Fruit fly (Drosophila melanogaster) whole organism, embryonic: Measurements from ENCODE around the gene Tbcd.

Source experiments
- Abd-B ChIP-seq: fragments of 200-800 bp; sonication (Bioruptor generic); optimal IDR thresholded peaks from 2 replicates; lab custom pipeline; 2018; ENCODE audit warnings: missing biosample characterization, mild to moderate bottlenecking, missing genetic modification characterization, moderate library complexity
- Awh ChIP-seq: fragments of 200-800 bp; sonication (Bioruptor generic); IDR thresholded peaks from 2 replicates; pipeline ENCODE4, ENCODE4 v1.3.6; 2022; ENCODE audit warnings: missing biosample characterization, missing genetic modification characterization
- CG10267 ChIP-seq: fragments of 200-800 bp; sonication (Bioruptor generic); optimal IDR thresholded peaks from 2 replicates; lab custom pipeline; 2018; ENCODE audit warnings: missing biosample characterization, mild to moderate bottlenecking, missing genetic modification characterization, moderate library complexity
- CG10959 ChIP-seq: fragments of 200-800 bp; sonication (Bioruptor generic); IDR thresholded peaks from 2 replicates; pipeline ENCODE4 v1.3.6; 2022; ENCODE audit warnings: missing biosample characterization, missing genetic modification characterization
- CG10979 ChIP-seq: fragments of 200-800 bp; sonication (Bioruptor generic); optimal IDR thresholded peaks from 2 replicates; lab custom pipeline; 2018; ENCODE audit warnings: missing biosample characterization, mild to moderate bottlenecking, missing genetic modification characterization, moderate library complexity
- CG11456 ChIP-seq: fragments of 200-800 bp; sonication (Bioruptor generic); IDR thresholded peaks from 3 replicates; pipeline ENCODE4 v1.3.6; 2022; ENCODE audit warnings: missing biosample characterization, missing genetic modification characterization
- CG11696 ChIP-seq: fragments of 200-800 bp; sonication (Bioruptor generic); IDR thresholded peaks from 2 replicates; pipeline ENCODE4 v1.3.6; 2022; ENCODE audit warnings: missing biosample characterization, missing genetic modification characterization
- CG12659 ChIP-seq: fragments of 200-800 bp; sonication (Bioruptor generic); optimal IDR thresholded peaks from 3 replicates; lab custom pipeline; 2017; ENCODE audit warnings: mild to moderate bottlenecking, missing biosample characterization, missing genetic modification reagents, missing genetic modification characterization
- CG15514 ChIP-seq: fragments of 200-800 bp; sonication (Bioruptor generic); optimal IDR thresholded peaks from 3 replicates; lab custom pipeline; 2017; ENCODE audit warnings: missing biosample characterization, missing genetic modification characterization, mild to moderate bottlenecking, moderate library complexity, missing genetic modification reagents
- CG17359 ChIP-seq: fragments of 200-800 bp; sonication (Bioruptor generic); optimal IDR thresholded peaks from 3 replicates; lab custom pipeline; 2018; ENCODE audit warnings: missing biosample characterization, mild to moderate bottlenecking, missing genetic modification characterization, moderate library complexity
- CG17568 ChIP-seq: fragments of 200-800 bp; sonication (Bioruptor generic); optimal IDR thresholded peaks from 2 replicates; lab custom pipeline; 2018; ENCODE audit warnings: missing biosample characterization, mild to moderate bottlenecking, missing genetic modification characterization, moderate library complexity
- CG2116 ChIP-seq: fragments of 200-800 bp; sonication (Bioruptor generic); optimal IDR thresholded peaks from 3 replicates; lab custom pipeline; 2018; ENCODE audit warnings: missing biosample characterization, mild to moderate bottlenecking, missing genetic modification characterization
- CG2120 ChIP-seq: fragments of 200-800 bp; sonication (Bioruptor generic); optimal IDR thresholded peaks from 3 replicates; lab custom pipeline; 2016; ENCODE audit warnings: missing biosample characterization, missing genetic modification characterization
- CG2199 ChIP-seq: fragments of 200-800 bp; sonication (Bioruptor generic); IDR thresholded peaks from 3 replicates; pipeline ENCODE4 v1.3.6; 2022; ENCODE audit warnings: missing biosample characterization, missing genetic modification characterization
- CG30020 ChIP-seq: fragments of 200-800 bp; optimal IDR thresholded peaks from 2 replicates; lab custom pipeline; 2019; ENCODE audit warnings: missing biosample characterization, mild to moderate bottlenecking, missing genetic modification characterization, moderate library complexity
- CG3065 ChIP-seq: fragments of 200-800 bp; sonication (Bioruptor generic); optimal IDR thresholded peaks from 2 replicates; lab custom pipeline; 2016; ENCODE audit warnings: missing biosample characterization, missing genetic modification characterization
- CG31224 ChIP-seq: fragments of 200-800 bp; sonication (Bioruptor generic); IDR thresholded peaks from 2 replicates; pipeline ENCODE4 v1.3.6; 2022; ENCODE audit warnings: missing biosample characterization, missing genetic modification characterization
- CG4282 ChIP-seq: fragments of 200-800 bp; sonication (Bioruptor generic); optimal IDR thresholded peaks from 2 replicates; lab custom pipeline; 2016; ENCODE audit warnings: missing biosample characterization, missing genetic modification characterization
- CG4404 ChIP-seq: fragments of 200-800 bp; sonication (Bioruptor generic); IDR thresholded peaks from 2 replicates; pipeline ENCODE4 v1.3.6; 2022; ENCODE audit warnings: missing biosample characterization, missing genetic modification characterization
- CG8281 ChIP-seq: fragments of 200-800 bp; sonication (Bioruptor generic); optimal IDR thresholded peaks from 2 replicates; lab custom pipeline; 2018; ENCODE audit warnings: missing biosample characterization, mild to moderate bottlenecking, missing genetic modification characterization, moderate library complexity
- CG8765 ChIP-seq: fragments of 200-800 bp; sonication (Bioruptor generic); IDR thresholded peaks from 2 replicates; pipeline ENCODE4 v1.3.6; 2022; ENCODE audit warnings: missing biosample characterization, missing genetic modification characterization
- Doc2 ChIP-seq: fragments of 200-800 bp; sonication (Bioruptor generic); IDR thresholded peaks from 2 replicates; pipeline ENCODE4 v1.3.6; 2022; ENCODE audit warnings: missing biosample characterization, missing genetic modification characterization
- Ets97D ChIP-seq: fragments of 200-800 bp; sonication (Bioruptor generic); optimal IDR thresholded peaks from 3 replicates; lab custom pipeline; 2016; ENCODE audit warnings: missing biosample characterization, missing genetic modification characterization
- Fer1 ChIP-seq: fragments of 200-800 bp; sonication (Bioruptor generic); optimal IDR thresholded peaks from 2 replicates; lab custom pipeline; 2017; ENCODE audit warnings: missing biosample characterization, mild to moderate bottlenecking, missing genetic modification characterization
- HmgD ChIP-seq: fragments of 200-800 bp; sonication (Bioruptor generic); optimal IDR thresholded peaks from 3 replicates; lab custom pipeline; 2016; ENCODE audit warnings: missing biosample characterization, missing genetic modification characterization
- Hsf ChIP-seq: fragments of 200-800 bp; sonication (Bioruptor generic); optimal IDR thresholded peaks from 3 replicates; lab custom pipeline; 2016; ENCODE audit warnings: missing biosample characterization, missing genetic modification characterization
- Nf-YC ChIP-seq: fragments of 200-800 bp; optimal IDR thresholded peaks from 3 replicates; lab custom pipeline; 2019; ENCODE audit warnings: missing biosample characterization, mild to moderate bottlenecking, missing genetic modification characterization, moderate library complexity
- Sox100B ChIP-seq: fragments of 200-800 bp; sonication (Bioruptor generic); optimal IDR thresholded peaks from 3 replicates; lab custom pipeline; 2018; ENCODE audit warnings: missing biosample characterization, mild to moderate bottlenecking, missing genetic modification characterization
- Sox102F ChIP-seq: fragments of 200-800 bp; sonication (Bioruptor generic); optimal IDR thresholded peaks from 2 replicates; lab custom pipeline; 2018; ENCODE audit warnings: missing biosample characterization, mild to moderate bottlenecking, missing genetic modification characterization, moderate library complexity
- Sry-δ ChIP-seq: fragments of 200-800 bp; sonication (Bioruptor generic); optimal IDR thresholded peaks from 2 replicates; lab custom pipeline; 2016; ENCODE audit warnings: missing biosample characterization, missing genetic modification characterization
- ase ChIP-seq: fragments of 200-800 bp; sonication (Bioruptor generic); IDR thresholded peaks from 3 replicates; pipeline ENCODE4 v1.3.6; 2022; ENCODE audit warnings: missing biosample characterization, missing genetic modification characterization
- chif ChIP-seq, 2 experiments: fragments of 200-800 bp; sonication (Bioruptor generic); optimal IDR thresholded peaks; 3 replicates each; lab custom pipeline; 2016; ENCODE audit warnings: missing biosample characterization in 2 of 2, missing genetic modification characterization in 2 of 2
- dati ChIP-seq: fragments of 200-800 bp; sonication (Bioruptor generic); IDR thresholded peaks from 2 replicates; pipeline ENCODE4 v1.3.6; 2022; ENCODE audit warnings: missing biosample characterization, missing genetic modification characterization
- dmrt99B ChIP-seq: fragments of 200-800 bp; sonication (Bioruptor generic); optimal IDR thresholded peaks from 2 replicates; lab custom pipeline; 2018; ENCODE audit warnings: missing biosample characterization, mild to moderate bottlenecking, missing genetic modification characterization, moderate library complexity
- fd3F ChIP-seq: fragments of 200-800 bp; sonication (Bioruptor generic); optimal IDR thresholded peaks from 2 replicates; lab custom pipeline; 2018; ENCODE audit warnings: missing biosample characterization, mild to moderate bottlenecking, missing genetic modification characterization, moderate library complexity
- fru ChIP-seq: fragments of >200 bp; optimal IDR thresholded peaks from 2 replicates; lab custom pipeline; 2017
- gce ChIP-seq: fragments of 200-800 bp; sonication (Bioruptor generic); IDR thresholded peaks from 3 replicates; pipeline ENCODE4 v1.3.6; 2022; ENCODE audit warnings: missing biosample characterization, missing genetic modification characterization
- gem ChIP-seq: fragments of 200-800 bp; sonication (Bioruptor generic); optimal IDR thresholded peaks from 2 replicates; lab custom pipeline; 2019; ENCODE audit warnings: missing biosample characterization, mild to moderate bottlenecking, missing genetic modification characterization, moderate library complexity
- hbn ChIP-seq: fragments of 200-800 bp; sonication (Bioruptor generic); IDR thresholded peaks from 2 replicates; pipeline ENCODE4 v1.3.6; 2022; ENCODE audit warnings: missing biosample characterization, missing genetic modification characterization; ENCODE audit not compliant: partially characterized antibody
- hkb ChIP-seq, 2 experiments: fragments of 200-800 bp in 1 of 2; fragments of >200 bp in 1 of 2; sonication (Bioruptor generic) in 1 of 2; IDR thresholded peaks in 1 of 2; optimal IDR thresholded peaks in 1 of 2; 2 replicates each; pipeline versions ENCODE4 v1.3.6 to Lab custom; 2017 to 2022; ENCODE audit warnings: missing biosample characterization in 1 of 2, missing genetic modification characterization in 1 of 2
- maf-S ChIP-seq: fragments of 200-800 bp; sonication (Bioruptor generic); optimal IDR thresholded peaks from 2 replicates; lab custom pipeline; 2016; ENCODE audit warnings: missing biosample characterization, missing genetic modification characterization
- nerfin-1 ChIP-seq: fragments of 200-800 bp; sonication (Bioruptor generic); optimal IDR thresholded peaks from 3 replicates; lab custom pipeline; 2019; ENCODE audit warnings: missing biosample characterization, mild to moderate bottlenecking, missing genetic modification characterization, moderate library complexity
- odd ChIP-seq: fragments of 200-800 bp; sonication (Bioruptor generic); optimal IDR thresholded peaks from 2 replicates; lab custom pipeline; 2017; ENCODE audit warnings: missing biosample characterization, mild to moderate bottlenecking, missing genetic modification characterization
- pb ChIP-seq: fragments of 200-800 bp; sonication (Bioruptor generic); optimal IDR thresholded peaks from 3 replicates; lab custom pipeline; 2016; ENCODE audit warnings: missing biosample characterization, missing genetic modification characterization
- pzg ChIP-seq: fragments of 200-800 bp; sonication (Bioruptor generic); optimal IDR thresholded peaks from 3 replicates; lab custom pipeline; 2018; ENCODE audit warnings: missing biosample characterization, mild to moderate bottlenecking, missing genetic modification characterization, moderate library complexity
- sens ChIP-seq: fragments of 200-800 bp; sonication (Bioruptor generic); peaks from one replicate; lab custom pipeline; 2016; ENCODE audit warnings: missing biosample characterization, missing genetic modification characterization
- slbo ChIP-seq: fragments of 200-800 bp; sonication (Bioruptor generic); IDR thresholded peaks from 2 replicates; pipeline ENCODE4 v1.3.6; 2022; ENCODE audit warnings: missing biosample characterization, missing genetic modification characterization
- tin ChIP-seq: fragments of 200-800 bp; sonication (Bioruptor generic); optimal IDR thresholded peaks from 3 replicates; lab custom pipeline; 2016; ENCODE audit warnings: missing biosample characterization, missing genetic modification characterization
- trh ChIP-seq: fragments of 200-800 bp; sonication (Bioruptor generic); optimal IDR thresholded peaks from 2 replicates; lab custom pipeline; 2016; ENCODE audit warnings: missing biosample characterization, missing genetic modification characterization
- tup ChIP-seq: fragments of 200-800 bp; sonication (Bioruptor generic); optimal IDR thresholded peaks from 2 replicates; lab custom pipeline; 2016; ENCODE audit warnings: missing biosample characterization, mild to moderate bottlenecking, missing genetic modification characterization, moderate library complexity
- vfl ChIP-seq: fragments of 200-800 bp; sonication (Bioruptor generic); optimal IDR thresholded peaks from 2 replicates; lab custom pipeline; 2016; ENCODE audit warnings: missing biosample characterization, missing genetic modification characterization

The Tbcd gene

DNA sequence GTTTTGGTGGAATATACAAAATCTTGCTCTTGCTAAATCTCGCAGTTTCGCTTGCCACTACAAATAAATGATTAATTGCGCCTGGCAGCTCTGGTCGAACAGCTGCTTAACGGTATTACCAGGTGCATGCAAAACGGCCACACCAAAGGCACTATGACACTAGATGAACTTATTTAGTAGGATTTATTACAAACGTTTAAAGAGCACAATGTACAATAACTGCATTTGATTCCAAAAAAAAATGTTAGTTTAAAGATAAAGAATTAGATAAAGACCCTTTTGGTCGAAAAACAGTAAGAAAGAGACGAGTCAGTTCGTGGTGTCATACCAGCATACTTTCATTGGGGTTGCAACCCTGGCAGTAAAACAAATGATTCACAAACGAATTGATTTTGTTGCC is at the start of gene Tbcd, which contains the start of gene CG11723 (continued):
- TF ChIP-seq hkb (optimal IDR thresholded peaks at IDR 0.05; lab: Kevin White, UChicago) (no peak), hkb (GFP tag; IDR thresholded peaks at IDR 0.05; lab: Robert Waterston, UW) (peak; percentile 95), CG8765 (peak; percentile 91), CG15514 (peak; percentile 87), CG30020 (peak; percentile 88), CG17359 (no peak), maf-S (GFP tag; lab: Kevin White, UChicago) (peak; percentile 73), CG3065 (GFP tag; lab: Kevin White, UChicago) (peak; percentile 61), gce (GFP tag; lab: Robert Waterston, UW) (peak; percentile 91), Sry-δ (GFP tag; lab: Kevin White, UChicago) (peak; percentile 53), hbn (peak; percentile 42; the same call in 1 of the 2 replicates), pzg (GFP tag; lab: Kevin White, UChicago) (peak; percentile 65), Ets97D (GFP tag; lab: Kevin White, UChicago) (peak; percentile 75), CG31224 (GFP tag; lab: Robert Waterston, UW) (peak; percentile 85), tup (GFP tag; lab: Kevin White, UChicago) (peak; percentile 62), CG10267 (peak; percentile 82), Awh (GFP tag; lab: Robert Waterston, UW) (peak; percentile 93), CG12659 (GFP tag; lab: Kevin White, UChicago) (peak; percentile 92), CG17568 (GFP tag; lab: Kevin White, UChicago) (no peak), odd (GFP tag; lab: Kevin White, UChicago) (no peak), CG11456 (GFP tag; lab: Robert Waterston, UW) (peak; percentile 94), CG2199 (GFP tag; lab: Robert Waterston, UW) (peak; percentile 87; the same call in 2 of the 3 replicates), dmrt99B (tag; lab: Kevin White, UChicago) (no peak), HmgD (GFP tag; lab: Kevin White, UChicago) (peak; percentile 82), Sox100B (GFP tag; lab: Kevin White, UChicago) (no peak), Fer1 (GFP tag; lab: Kevin White, UChicago) (peak; percentile 84), CG4282 (peak; percentile 72), ase (GFP tag; lab: Robert Waterston, UW) (peak; percentile 87), dati (GFP tag; lab: Robert Waterston, UW) (peak; percentile 75), CG2120 (GFP tag; lab: Kevin White, UChicago) (peak; percentile 92), Nf-YC (tag; lab: Kevin White, UChicago) (no peak), Abd-B (GFP tag; lab: Kevin White, UChicago) (peak; percentile 89), Doc2 (peak; percentile 54; the same call in 1 of the 2 replicates), trh (GFP tag; lab: Kevin White, UChicago) (peak; percentile 48), vfl (peak; percentile 65), CG11696 (GFP tag; lab: Robert Waterston, UW) (peak; percentile 85), CG2116 (GFP tag; lab: Kevin White, UChicago) (peak; percentile 74), CG8281 (no peak), CG4404 (GFP tag; lab: Robert Waterston, UW) (peak; percentile 77), chif (GFP tag; optimal IDR thresholded peaks at IDR 0.05; lab: Kevin White, UChicago) (peak; percentile 62 to 89), fru (lab: Kevin White, UChicago) (no peak), sens (GFP tag; lab: Kevin White, UChicago) (no peak), pb (GFP tag; lab: Kevin White, UChicago) (peak; percentile 83), tin (GFP tag; lab: Kevin White, UChicago) (peak; percentile 86), fd3F (GFP tag; lab: Kevin White, UChicago) (peak; percentile 86), gem (tag; lab: Kevin White, UChicago) (peak; percentile 94), Hsf (peak; percentile 91), CG10959 (GFP tag; lab: Robert Waterston, UW) (peak; percentile 77), nerfin-1 (peak; percentile 77), Sox102F (GFP tag; lab: Kevin White, UChicago) (no peak), CG10979 (tag; lab: Kevin White, UChicago) (peak; percentile 82), slbo (GFP tag; lab: Robert Waterston, UW) (peak; percentile 93)
